Fruit fly (Drosophila melanogaster): Measurements from ENCODE around the gene Ice2.

Ice2 gene

DNA sequence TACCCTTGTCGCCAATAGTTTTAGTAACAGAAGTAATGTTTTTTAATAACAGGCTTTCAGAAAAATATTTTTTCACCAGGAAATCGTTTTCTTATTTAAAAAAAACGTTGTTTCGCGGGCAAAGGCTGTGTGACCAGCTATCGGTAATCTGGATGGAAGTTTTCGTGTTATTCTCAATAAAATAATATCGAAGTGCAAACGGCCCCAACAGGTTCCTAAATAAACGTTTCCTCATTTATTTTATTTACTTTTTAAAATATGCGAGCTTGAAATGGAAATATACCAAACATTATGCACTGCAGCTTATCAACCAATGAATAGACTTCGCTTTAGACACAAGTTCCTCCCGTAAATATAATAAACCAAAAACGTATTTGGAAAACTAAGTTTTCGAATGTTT, at the start of gene Ice2:
Gene Ice2, plus strand, starts transcription at position 167 of the 400 bp plus-strand sequence.
- TF ChIP-seq esn (GFP tag; optimal IDR thresholded peaks at IDR 0.05) (peak; percentile 20), CG11902 (GFP tag; optimal IDR thresholded peaks at IDR 0.05) (no peak), svp (GFP tag) (no peak), CG15336 (GFP tag; IDR thresholded peaks at IDR 0.05) (no peak), CG8632 (GFP tag; optimal IDR thresholded peaks at IDR 0.05) (no peak), vri (GFP tag; optimal IDR thresholded peaks at IDR 0.05) (no peak)

DNA sequence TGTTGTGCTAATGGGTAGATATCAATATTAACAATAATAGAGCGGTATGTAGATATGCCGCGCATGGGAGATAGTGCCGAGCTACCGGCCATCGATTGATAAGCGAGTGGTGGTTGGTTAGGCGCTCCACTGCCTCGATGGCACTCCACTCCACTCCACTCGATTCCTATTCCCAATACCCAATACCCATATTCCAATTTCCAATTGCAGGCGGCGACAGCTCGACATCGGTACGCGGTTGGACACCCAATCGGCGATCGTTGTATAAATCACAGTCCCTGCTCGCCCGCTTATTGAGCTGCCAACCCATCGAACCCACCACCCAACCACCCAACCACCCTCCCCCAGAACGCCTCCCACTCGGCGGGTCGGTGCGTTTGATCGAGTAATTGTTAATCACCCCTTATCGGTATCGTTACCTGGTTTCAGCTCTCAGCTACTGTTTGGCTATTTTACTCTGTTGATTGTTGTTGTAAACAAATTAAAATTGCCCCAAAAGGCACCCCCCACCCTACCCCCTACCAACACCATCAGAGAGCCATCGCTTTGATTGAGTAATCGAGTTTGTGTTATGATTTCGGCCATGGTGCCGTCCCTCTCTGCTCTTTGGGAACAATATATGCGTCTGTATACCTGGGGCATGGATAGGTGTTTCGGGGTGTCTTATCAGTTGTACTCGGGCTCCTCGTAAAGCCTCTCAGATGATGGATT, 49.0 kb upstream of the Ice2 start, which contains the start of gene HHEX:
Gene HHEX, minus strand, starts transcription at position 51 of the 711 bp plus-strand sequence.
- TF ChIP-seq Hr39 (GFP tag; optimal IDR thresholded peaks at IDR 0.05) (no peak), CG3919 (GFP tag; optimal IDR thresholded peaks at IDR 0.05) (no peak), CG6163 (GFP tag; IDR thresholded peaks at IDR 0.05) (no peak), vri (GFP tag; optimal IDR thresholded peaks at IDR 0.05) (peak; percentile 63), fkh (GFP tag; optimal IDR thresholded peaks at IDR 0.05) (peak; percentile 56), Hr4 (GFP tag; optimal IDR thresholded peaks at IDR 0.05) (no peak), pdm3 (GFP tag; optimal IDR thresholded peaks at IDR 0.05) (no peak)

- TF ChIP-seq svp (GFP tag), result peak; percentile 81
- TF ChIP-seq Met (GFP tag; optimal IDR thresholded peaks at IDR 0.05), result no peak
These were observed 45.0 kb upstream of the Ice2 start for dm6 chr3R:21084979-21085378.

DNA sequence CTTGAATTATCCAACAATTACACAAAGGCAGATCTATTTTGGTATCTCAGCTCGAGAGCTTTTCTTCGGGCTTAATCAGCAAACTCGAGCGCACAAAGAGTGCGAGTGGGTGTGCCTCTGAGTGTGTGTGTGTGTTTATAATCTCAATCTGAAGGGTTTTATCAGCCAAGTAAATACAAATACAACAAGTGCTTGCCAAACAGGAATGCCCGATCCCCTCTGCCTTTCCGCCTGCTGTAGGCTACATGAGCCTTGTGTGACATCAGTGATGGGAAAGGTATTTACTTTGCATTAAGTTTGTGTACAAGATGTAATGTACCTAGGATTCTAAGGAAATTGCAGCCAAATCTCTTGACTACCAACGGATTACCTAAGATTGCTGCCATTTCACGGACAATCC, 40.6 kb upstream of the Ice2 start:
- TF ChIP-seq CG3919 (GFP tag; optimal IDR thresholded peaks at IDR 0.05) (no peak), net (GFP tag; optimal IDR thresholded peaks at IDR 0.05) (no peak), CG10669 (GFP tag; optimal IDR thresholded peaks at IDR 0.05) (peak; percentile 52), CG6854 (GFP tag; optimal IDR thresholded peaks at IDR 0.05) (peak; percentile 56), CG11902 (GFP tag; optimal IDR thresholded peaks at IDR 0.05) (no peak), CG8319 (GFP tag; optimal IDR thresholded peaks at IDR 0.05) (peak; percentile 3), CG6808 (GFP tag; optimal IDR thresholded peaks at IDR 0.05) (peak; percentile 23), CG8119 (GFP tag; IDR thresholded peaks at IDR 0.05) (no peak), achi (GFP tag; optimal IDR thresholded peaks at IDR 0.05) (no peak), eg (GFP tag; IDR thresholded peaks at IDR 0.05) (peak; percentile 41; the same call in 2 of the 3 replicates), salr (GFP tag; optimal IDR thresholded peaks at IDR 0.05) (peak in 1 of 2 experiments; percentile 30), CG10631 (GFP tag; optimal IDR thresholded peaks at IDR 0.05) (no peak), CG6792 (GFP tag; optimal IDR thresholded peaks at IDR 0.05) (peak; percentile 43), CG6163 (GFP tag; IDR thresholded peaks at IDR 0.05) (peak; percentile 72), OdsH (GFP tag; optimal IDR thresholded peaks at IDR 0.05) (no peak), Hr38 (GFP tag; optimal IDR thresholded peaks at IDR 0.05) (no peak), Eip75B (GFP tag; optimal IDR thresholded peaks at IDR 0.05) (peak; percentile 13), fd85E (GFP tag; optimal IDR thresholded peaks at IDR 0.05) (no peak), CG9139 (GFP tag; optimal IDR thresholded peaks at IDR 0.05) (no peak), cyc (GFP tag; optimal IDR thresholded peaks at IDR 0.05) (no peak), fd59A (GFP tag; optimal IDR thresholded peaks at IDR 0.05) (peak; percentile 35), svp (GFP tag) (peak; percentile 22), Ets96B (tag; optimal IDR thresholded peaks at IDR 0.05) (no peak), ss (GFP tag; optimal IDR thresholded peaks at IDR 0.05) (peak in 1 of 2 experiments; percentile 57), lz (GFP tag; optimal IDR thresholded peaks at IDR 0.05) (peak; percentile 3), CG3032 (tag; optimal IDR thresholded peaks at IDR 0.05) (no peak), CG8632 (GFP tag; optimal IDR thresholded peaks at IDR 0.05) (no peak), Eip78C (GFP tag) (peak; percentile 87), topi (GFP tag; optimal IDR thresholded peaks at IDR 0.05) (peak; percentile 51), Sox102F (GFP tag; optimal IDR thresholded peaks at IDR 0.05) (no peak), CG16779 (tag; optimal IDR thresholded peaks at IDR 0.05) (no peak), CG31627 (GFP tag; optimal IDR thresholded peaks at IDR 0.05) (no peak), fkh (GFP tag; optimal IDR thresholded peaks at IDR 0.05) (no peak), Gug (GFP tag; IDR thresholded peaks at IDR 0.05) (no peak), CG1621 (tag; optimal IDR thresholded peaks at IDR 0.05) (no peak), Hr4 (GFP tag; optimal IDR thresholded peaks at IDR 0.05) (no peak), Blimp-1 (GFP tag; optimal IDR thresholded peaks at IDR 0.05) (peak; percentile 24), dac (GFP tag; optimal IDR thresholded peaks at IDR 0.05) (no peak), esn (GFP tag; optimal IDR thresholded peaks at IDR 0.05) (peak; percentile 48)
